Worm (Caenorhabditis elegans): ENCODE measurements around the gene fbxa-55.

fbxa-55 gene

DNA sequence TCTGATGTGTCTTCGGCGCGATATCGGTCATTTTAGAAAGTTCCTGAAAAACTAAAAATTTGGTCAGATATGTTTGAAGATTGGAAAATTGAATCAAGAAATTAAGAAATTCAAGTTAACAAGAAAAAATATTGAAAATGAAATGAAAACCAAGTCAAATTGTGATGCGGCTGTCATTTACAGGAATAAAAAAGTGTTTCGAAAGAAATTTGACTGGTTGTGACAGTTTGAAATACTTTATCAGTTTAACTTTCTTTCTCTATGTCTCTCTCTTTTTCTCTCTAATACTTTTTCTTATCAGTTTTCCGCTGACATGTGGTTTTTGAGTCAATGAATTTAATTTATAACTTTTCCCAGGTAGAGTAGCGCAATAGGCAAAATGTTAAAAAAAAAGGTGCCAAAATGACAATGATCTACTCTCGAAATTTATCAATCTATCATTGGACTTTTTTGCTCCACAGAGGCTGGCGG is at the start of gene fbxa-55:
Gene fbxa-55 (minus strand): TSS at position 51 of the 471 bp plus-strand sequence.
- TF ChIP-seq C06A6.2 (GFP tag; conservative IDR thresholded peaks at IDR 0.05) (no peak), D2030.7 (GFP tag; IDR thresholded peaks at IDR 0.05) (no peak), let-607 (tag; optimal IDR thresholded peaks at IDR 0.05) (peak in 1 of 2 experiments; percentile 2), nhr-90 (tag; optimal IDR thresholded peaks at IDR 0.05) (no peak), lag-1 (GFP tag; IDR thresholded peaks at IDR 0.05) (no peak), F33H1.4 (GFP tag; IDR thresholded peaks at IDR 0.05) (no peak), nhr-179 (tag; optimal IDR thresholded peaks at IDR 0.05) (no peak), F55B11.4 (tag; optimal IDR thresholded peaks at IDR 0.05; ENCODE audit: borderline replicate concordance, insufficient read depth) (no peak), mes-4 (tag; optimal IDR thresholded peaks at IDR 0.05) (no peak), unc-62 (GFP tag; optimal IDR thresholded peaks at IDR 0.05) (peak; percentile 68), attf-3 (GFP tag; conservative IDR thresholded peaks at IDR 0.05) (no peak), nhr-80 (tag; optimal IDR thresholded peaks at IDR 0.05) (peak; percentile 71), cebp-1 (GFP tag; IDR thresholded peaks at IDR 0.05) (peak; percentile 69; the same call in 1 of the 2 replicates), cebp-1 (tag; optimal IDR thresholded peaks at IDR 0.05) (peak; percentile 60), lin-54 (GFP tag; optimal IDR thresholded peaks at IDR 0.05) (no peak)

DNA sequence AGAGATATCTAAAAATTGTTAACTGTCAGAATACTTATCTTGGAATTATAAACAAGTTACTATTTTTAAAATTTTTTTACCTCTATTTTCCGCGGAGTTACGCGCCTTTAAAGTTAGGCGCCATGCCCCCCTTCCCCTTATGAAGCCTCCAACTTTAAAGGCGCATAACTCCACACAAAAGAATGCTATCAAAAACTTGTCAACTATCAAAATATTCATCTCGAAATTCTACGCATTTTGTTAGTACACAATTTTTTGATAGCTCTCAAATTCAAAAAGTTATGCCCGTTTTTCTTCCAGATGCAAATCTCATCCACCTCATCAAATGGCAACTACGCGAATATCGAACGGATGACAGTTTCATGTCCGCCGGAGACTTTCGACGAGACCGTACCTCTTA is 47.1 kb upstream of the fbxa-55 start, which contains the start of gene tbc-10:
Gene tbc-10 (plus strand): TSS at position 301 of the 400 bp plus-strand sequence.
- TF ChIP-seq mes-4 (tag; optimal IDR thresholded peaks at IDR 0.05) (no peak), chd-7 (tag; optimal IDR thresholded peaks at IDR 0.05) (no peak), mel-28 (tag; optimal IDR thresholded peaks at IDR 0.05; ENCODE audit: borderline replicate concordance) (no peak), lin-26 (GFP tag; IDR thresholded peaks at IDR 0.05) (no peak), akir-1 (GFP tag; optimal IDR thresholded peaks at IDR 0.05) (no peak), ccch-3 (GFP tag; optimal IDR thresholded peaks at IDR 0.05) (no peak), somi-1 (GFP tag; optimal IDR thresholded peaks at IDR 0.05) (no peak), zim-3 (tag; optimal IDR thresholded peaks at IDR 0.05) (no peak), pha-4 (tag; optimal IDR thresholded peaks at IDR 0.05) (no peak), ztf-22 (GFP tag; optimal IDR thresholded peaks at IDR 0.05) (no peak), nhr-80 (tag; optimal IDR thresholded peaks at IDR 0.05) (no peak), ceh-27 (GFP tag; optimal IDR thresholded peaks at IDR 0.05) (no peak), F57C9.4 (tag; optimal IDR thresholded peaks at IDR 0.05) (no peak)

DNA sequence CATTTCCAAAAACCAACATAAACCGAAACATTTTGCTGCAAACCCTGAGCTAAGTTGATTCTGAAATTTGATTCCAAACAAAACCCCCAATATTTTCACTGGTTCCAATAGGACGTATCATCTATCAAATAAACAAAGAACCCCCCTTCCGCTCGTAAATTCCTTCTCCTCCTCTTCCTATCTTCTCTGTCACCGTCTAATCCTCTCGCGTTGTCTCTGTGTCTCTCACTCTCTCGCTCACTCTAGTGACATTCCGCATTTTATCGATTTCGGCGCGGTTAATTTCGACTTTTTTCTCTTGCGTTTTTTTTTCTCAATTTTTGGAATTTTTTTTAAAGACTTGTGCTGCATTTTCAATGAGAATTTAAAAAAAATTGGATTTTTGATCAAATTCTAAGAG is 46.1 kb upstream of the fbxa-55 start:
- 0 out of 2 replicates have a peak, but pooled peaks have one; percentile 7 for TF ChIP-seq nfyb-1 (GFP tag; IDR thresholded peaks at IDR 0.05)
- TF ChIP-seq ceh-58 (GFP tag; IDR thresholded peaks at IDR 0.05), result no peak
- TF ChIP-seq hmg-1.2 (GFP tag; IDR thresholded peaks at IDR 0.05), result peak; percentile 80

DNA sequence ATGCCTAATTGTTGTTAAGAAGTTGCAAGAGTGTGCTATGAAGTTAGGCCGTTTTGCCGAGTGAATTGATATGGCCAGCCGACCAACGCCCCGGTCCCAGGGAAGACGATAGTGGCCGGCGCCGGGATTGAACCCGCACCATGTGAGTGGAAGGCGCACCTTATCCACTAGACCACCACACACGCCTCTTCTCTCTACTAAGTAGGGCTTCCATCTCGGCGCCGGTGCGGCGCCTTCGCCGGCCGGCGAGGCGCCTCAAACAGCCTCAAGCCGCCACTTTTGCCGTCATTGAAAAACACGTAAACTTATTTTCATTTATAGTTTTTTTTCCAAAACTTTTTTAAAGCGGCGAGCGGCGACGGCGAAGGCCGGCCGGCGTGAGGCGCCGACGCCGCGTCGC is 43.0 kb upstream of the fbxa-55 start:
- TF ChIP-seq tbp1 (GFP tag; optimal IDR thresholded peaks at IDR 0.05), result peak; percentile 53
- peak; percentile 58 for TF ChIP-seq dox-1 (GFP tag; IDR thresholded peaks at IDR 0.05)
- peak; percentile 52; the same call in 1 of the 2 replicates for TF ChIP-seq egrh-3 (GFP tag; IDR thresholded peaks at IDR 0.05)
- TF ChIP-seq B0261.1 (tag; optimal IDR thresholded peaks at IDR 0.05), result peak; percentile 27
- no peak for TF ChIP-seq hmg-1.2 (GFP tag; IDR thresholded peaks at IDR 0.05)
- no peak for TF ChIP-seq hrde-1 (tag; optimal IDR thresholded peaks at IDR 0.05; ENCODE audit: borderline replicate concordance)
- TF ChIP-seq madf-10 (tag; optimal IDR thresholded peaks at IDR 0.05), result no peak
- no peak for TF ChIP-seq rpc-1 (optimal IDR thresholded peaks at IDR 0.05)
- TF ChIP-seq rpc-1 (tag; optimal IDR thresholded peaks at IDR 0.05), result peak; percentile 38
- no peak for TF ChIP-seq D2030.7 (GFP tag; IDR thresholded peaks at IDR 0.05)
- TF ChIP-seq zfh-2 (GFP tag; conservative IDR thresholded peaks at IDR 0.05), result peak; percentile 83
- no peak for TF ChIP-seq F55B11.4 (tag; optimal IDR thresholded peaks at IDR 0.05; ENCODE audit: borderline replicate concordance, insufficient read depth)
